Worm (Caenorhabditis elegans) whole organism, young adult: ENCODE measurements around the gene F49C5.9.

Experiments used
- B0336.3 ChIP-seq: fragments of 200-800 bp; sonication (Bioruptor generic); IDR thresholded peaks from 2 replicates; pipeline ENCODE4 v1.3.6; 2022; ENCODE audit warnings: missing genetic modification characterization, missing compliant biosample characterization
- F22D6.2 ChIP-seq: sonication (generic microtip); optimal IDR thresholded peaks from 2 replicates; lab custom pipeline; 2016; ENCODE audit warnings: mild to moderate bottlenecking, missing genetic modification characterization, missing compliant biosample characterization
- F23B12.7 ChIP-seq: sonication (generic microtip); optimal IDR thresholded peaks from 2 replicates; lab custom pipeline; 2017; ENCODE audit warnings: missing genetic modification characterization, mild to moderate bottlenecking, missing compliant biosample characterization, antibody characterized with exemption, moderate library complexity; ENCODE audit not compliant: insufficient read depth
- F49E8.2 ChIP-seq: sonication (generic microtip); optimal IDR thresholded peaks from 3 replicates; lab custom pipeline; 2017; ENCODE audit warnings: missing genetic modification characterization, mild to moderate bottlenecking, missing compliant biosample characterization, antibody characterized with exemption, moderate library complexity; ENCODE audit not compliant: insufficient read depth
- F52B5.7 ChIP-seq: sonication (generic microtip); optimal IDR thresholded peaks from 2 replicates; lab custom pipeline; 2016; ENCODE audit warnings: mild to moderate bottlenecking, missing genetic modification characterization, missing compliant biosample characterization
- F57C9.4 ChIP-seq: sonication (generic microtip); optimal IDR thresholded peaks from 2 replicates; lab custom pipeline; 2017; ENCODE audit warnings: mild to moderate bottlenecking, missing genetic modification characterization, missing compliant biosample characterization
- K12H6.12 ChIP-seq: fragments of 200-800 bp; sonication (Bioruptor generic); optimal IDR thresholded peaks from 2 replicates; lab custom pipeline; 2018; ENCODE audit warnings: mild to moderate bottlenecking, missing genetic modification characterization, missing compliant biosample characterization
- Y56A3A.18 ChIP-seq: fragments of 200-800 bp; sonication (Bioruptor generic); IDR thresholded peaks from 2 replicates; pipeline ENCODE4 v1.3.6; 2022; ENCODE audit warnings: missing genetic modification reagents, missing genetic modification characterization, missing compliant biosample characterization
- Y79H2A.3 ChIP-seq: fragments of 200-800 bp; sonication (Bioruptor generic); conservative IDR thresholded peaks from 2 replicates; pipeline ENCODE4 v1.3.6; 2022; ENCODE audit warnings: missing genetic modification reagents, missing genetic modification characterization, missing compliant biosample characterization
- Y95B8A.8 ChIP-seq: fragments of 200-800 bp; sonication (Bioruptor generic); IDR thresholded peaks from 2 replicates; pipeline ENCODE4 v1.3.6; 2022; ENCODE audit warnings: missing genetic modification reagents, missing genetic modification characterization, missing compliant biosample characterization
- ZK185.1 ChIP-seq: sonication (generic microtip); optimal IDR thresholded peaks from 2 replicates; lab custom pipeline; 2016; ENCODE audit warnings: mild to moderate bottlenecking, missing genetic modification characterization, missing compliant biosample characterization; ENCODE audit not compliant: poor library complexity, severe bottlenecking
- atf-7 ChIP-seq: sonication (generic microtip); optimal IDR thresholded peaks from 2 replicates; lab custom pipeline; 2017; ENCODE audit warnings: mild to moderate bottlenecking, missing genetic modification characterization, missing compliant biosample characterization
- attf-3 ChIP-seq: fragments of 200-800 bp; sonication (Bioruptor generic); conservative IDR thresholded peaks from 2 replicates; pipeline ENCODE4 v1.3.6; 2022; ENCODE audit warnings: missing genetic modification reagents, missing genetic modification characterization, missing compliant biosample characterization
- attf-5 ChIP-seq: fragments of 200-800 bp; sonication (Bioruptor generic); optimal IDR thresholded peaks from 2 replicates; lab custom pipeline; 2018; ENCODE audit warnings: mild to moderate bottlenecking, missing genetic modification characterization, missing compliant biosample characterization
- cebp-1 ChIP-seq, 2 experiments: fragments of 200-800 bp in 1 of 2; sonication (Bioruptor generic) in 1 of 2; sonication (generic microtip) in 1 of 2; IDR thresholded peaks in 1 of 2; optimal IDR thresholded peaks in 1 of 2; 2 replicates each; pipeline versions ENCODE4 v1.3.6 to Lab custom; 2017 to 2022; ENCODE audit warnings: missing compliant biosample characterization in 2 of 2, missing genetic modification characterization in 2 of 2, mild to moderate bottlenecking in 1 of 2, missing genetic modification reagents in 1 of 2, moderate library complexity in 1 of 2
- ceh-27 ChIP-seq: fragments of 200-800 bp; sonication (Bioruptor generic); optimal IDR thresholded peaks from 2 replicates; lab custom pipeline; 2018; ENCODE audit warnings: mild to moderate bottlenecking, missing genetic modification characterization, moderate library complexity, missing compliant biosample characterization
- ceh-40 ChIP-seq: fragments of 200-800 bp; sonication (Bioruptor generic); IDR thresholded peaks from 2 replicates; pipeline ENCODE4 v1.3.6; 2022; ENCODE audit warnings: missing genetic modification characterization, missing compliant biosample characterization
- dox-1 ChIP-seq: fragments of 200-800 bp; sonication (Bioruptor generic); IDR thresholded peaks from 2 replicates; pipeline ENCODE4 v1.3.6; 2022; ENCODE audit warnings: missing genetic modification reagents, missing genetic modification characterization, missing compliant biosample characterization
- dpff-1 ChIP-seq: sonication (generic microtip); optimal IDR thresholded peaks from 2 replicates; lab custom pipeline; 2017; ENCODE audit warnings: mild to moderate bottlenecking, missing genetic modification characterization, missing compliant biosample characterization
- dpl-1 ChIP-seq: fragments of 150-350 bp; optimal IDR thresholded peaks from 2 replicates; lab custom pipeline; 2014; ENCODE audit warnings: missing biosample characterization, missing genetic modification reagents, missing genetic modification characterization
- egl-44 ChIP-seq: fragments of 200-800 bp; sonication (Bioruptor generic); IDR thresholded peaks from 2 replicates; pipeline ENCODE4 v1.3.6; 2022; ENCODE audit warnings: missing genetic modification reagents, missing genetic modification characterization, missing compliant biosample characterization
- ekl-4 ChIP-seq: fragments of 200-800 bp; sonication (Bioruptor generic); IDR thresholded peaks from 2 replicates; pipeline ENCODE4 v1.3.6; 2022; ENCODE audit warnings: missing genetic modification reagents, missing genetic modification characterization, missing compliant biosample characterization
- hlh-26 ChIP-seq: fragments of 200-800 bp; sonication (Bioruptor generic); conservative IDR thresholded peaks from 2 replicates; pipeline ENCODE4 v1.3.6; 2022; ENCODE audit warnings: missing genetic modification reagents, missing genetic modification characterization, missing compliant biosample characterization
- hsf-1 ChIP-seq: fragments of 200-800 bp; sonication (Bioruptor generic); IDR thresholded peaks from 2 replicates; pipeline ENCODE4 v1.3.6; 2022; ENCODE audit warnings: missing genetic modification reagents, missing genetic modification characterization, missing compliant biosample characterization
- let-526 ChIP-seq: fragments of 200-800 bp; sonication (Bioruptor generic); IDR thresholded peaks from 2 replicates; pipeline ENCODE4 v1.3.6; 2022; ENCODE audit warnings: missing genetic modification reagents, missing genetic modification characterization, missing compliant biosample characterization
- let-607 ChIP-seq, 2 experiments: fragments of 200-800 bp in 1 of 2; sonication (Bioruptor generic) in 1 of 2; sonication (generic microtip) in 1 of 2; optimal IDR thresholded peaks; 2 replicates each; lab custom pipeline; 2016 to 2018; ENCODE audit warnings: mild to moderate bottlenecking in 2 of 2, missing compliant biosample characterization in 2 of 2, missing genetic modification characterization in 2 of 2, moderate library complexity in 2 of 2, missing genotype in 1 of 2
- lin-54 ChIP-seq: fragments of 200-800 bp; sonication (Bioruptor generic); optimal IDR thresholded peaks from 2 replicates; lab custom pipeline; 2018; ENCODE audit warnings: mild to moderate bottlenecking, missing genetic modification characterization, missing compliant biosample characterization
- lir-1 ChIP-seq: fragments of 200-800 bp; sonication (Bioruptor generic); conservative IDR thresholded peaks from 2 replicates; pipeline ENCODE4 v1.3.6; 2022; ENCODE audit warnings: missing genetic modification reagents, missing genetic modification characterization, missing compliant biosample characterization
- lsy-27 ChIP-seq: sonication (generic microtip); optimal IDR thresholded peaks from 2 replicates; lab custom pipeline; 2017; ENCODE audit warnings: missing genetic modification characterization, mild to moderate bottlenecking, missing compliant biosample characterization, antibody characterized with exemption, missing genotype, borderline replicate concordance; ENCODE audit not compliant: insufficient read depth
- madf-10 ChIP-seq: sonication (generic microtip); optimal IDR thresholded peaks from 2 replicates; lab custom pipeline; 2016; ENCODE audit warnings: mild to moderate bottlenecking, missing genetic modification characterization, missing compliant biosample characterization
- madf-8 ChIP-seq: fragments of 200-800 bp; sonication (Bioruptor generic); conservative IDR thresholded peaks from 2 replicates; pipeline ENCODE4 v1.3.6; 2022; ENCODE audit warnings: missing genetic modification reagents, missing genetic modification characterization, missing compliant biosample characterization
- mcd-1 ChIP-seq: fragments of 200-800 bp; sonication (Bioruptor generic); IDR thresholded peaks from 2 replicates; pipeline ENCODE4 v1.3.6; 2022; ENCODE audit warnings: missing genetic modification reagents, missing genetic modification characterization, missing compliant biosample characterization
- nfya-1 ChIP-seq: sonication (generic microtip); optimal IDR thresholded peaks from 2 replicates; lab custom pipeline; 2017; ENCODE audit warnings: antibody characterized with exemption, missing compliant biosample characterization, missing genetic modification characterization, borderline replicate concordance; ENCODE audit not compliant: insufficient read depth
- nhr-90 ChIP-seq: sonication (generic microtip); optimal IDR thresholded peaks from 2 replicates; lab custom pipeline; 2016; ENCODE audit warnings: missing genotype, mild to moderate bottlenecking, missing genetic modification characterization, missing compliant biosample characterization
- rpc-1 ChIP-seq, 2 experiments: fragments of 150-350 bp in 1 of 2; sonication (generic microtip) in 1 of 2; optimal IDR thresholded peaks; 2 replicates each; lab custom pipeline; 2014 to 2018; ENCODE audit warnings: missing biosample characterization in 1 of 2, missing genetic modification characterization in 1 of 2, missing genetic modification reagents in 1 of 2, missing genotype in 1 of 2
- snpc-1.3 ChIP-seq: sonication (generic microtip); optimal IDR thresholded peaks from 2 replicates; lab custom pipeline; 2017; ENCODE audit warnings: missing genetic modification characterization, mild to moderate bottlenecking, missing compliant biosample characterization, antibody characterized with exemption, moderate library complexity, missing genotype, missing genetic modification reagents; ENCODE audit not compliant: insufficient read depth
- snpc-4 ChIP-seq, 5 experiments: fragments of 150-350 bp in 1 of 5; sonication (generic microtip) in 4 of 5; optimal IDR thresholded peaks; 2 replicates each; lab custom pipeline; 2014 to 2018; ENCODE audit warnings: missing genetic modification characterization in 5 of 5, missing biosample characterization in 3 of 5, antibody characterized with exemption in 2 of 5, mild to moderate bottlenecking in 2 of 5, missing compliant biosample characterization in 2 of 5, missing genotype in 2 of 5, moderate library complexity in 2 of 5, missing genetic modification reagents in 1 of 5
- tbp1 ChIP-seq: fragments of 200-800 bp; sonication (Bioruptor generic); optimal IDR thresholded peaks from 2 replicates; lab custom pipeline; 2018; ENCODE audit warnings: mild to moderate bottlenecking, missing genetic modification characterization, missing compliant biosample characterization
- tlf-1 ChIP-seq: fragments of 200-800 bp; sonication (Bioruptor generic); optimal IDR thresholded peaks from 2 replicates; lab custom pipeline; 2018; ENCODE audit warnings: mild to moderate bottlenecking, missing genetic modification characterization, missing compliant biosample characterization
- unc-62 ChIP-seq: fragments of 150-350 bp; optimal IDR thresholded peaks from 2 replicates; lab custom pipeline; 2014; ENCODE audit warnings: missing biosample characterization, missing genetic modification reagents, missing genetic modification characterization
- zim-3 ChIP-seq: sonication (generic microtip); optimal IDR thresholded peaks from 2 replicates; lab custom pipeline; 2017; ENCODE audit warnings: mild to moderate bottlenecking, missing genetic modification characterization, moderate library complexity, missing compliant biosample characterization
- ztf-18 ChIP-seq: sonication (generic microtip); optimal IDR thresholded peaks from 2 replicates; lab custom pipeline; 2016; ENCODE audit warnings: missing genotype, mild to moderate bottlenecking, missing genetic modification characterization, missing compliant biosample characterization
- ztf-22 ChIP-seq: fragments of 200-800 bp; sonication (Bioruptor generic); optimal IDR thresholded peaks from 2 replicates; lab custom pipeline; 2018; ENCODE audit warnings: mild to moderate bottlenecking, missing genetic modification characterization, moderate library complexity, missing compliant biosample characterization
- ztf-26 ChIP-seq: sonication (generic microtip); optimal IDR thresholded peaks from 2 replicates; lab custom pipeline; 2017; ENCODE audit warnings: missing genetic modification characterization, missing compliant biosample characterization
- ztf-3 ChIP-seq: fragments of 200-800 bp; sonication (Bioruptor generic); optimal IDR thresholded peaks from 2 replicates; lab custom pipeline; 2018; ENCODE audit warnings: mild to moderate bottlenecking, missing genetic modification characterization, missing compliant biosample characterization

F49C5.9 gene

DNA sequence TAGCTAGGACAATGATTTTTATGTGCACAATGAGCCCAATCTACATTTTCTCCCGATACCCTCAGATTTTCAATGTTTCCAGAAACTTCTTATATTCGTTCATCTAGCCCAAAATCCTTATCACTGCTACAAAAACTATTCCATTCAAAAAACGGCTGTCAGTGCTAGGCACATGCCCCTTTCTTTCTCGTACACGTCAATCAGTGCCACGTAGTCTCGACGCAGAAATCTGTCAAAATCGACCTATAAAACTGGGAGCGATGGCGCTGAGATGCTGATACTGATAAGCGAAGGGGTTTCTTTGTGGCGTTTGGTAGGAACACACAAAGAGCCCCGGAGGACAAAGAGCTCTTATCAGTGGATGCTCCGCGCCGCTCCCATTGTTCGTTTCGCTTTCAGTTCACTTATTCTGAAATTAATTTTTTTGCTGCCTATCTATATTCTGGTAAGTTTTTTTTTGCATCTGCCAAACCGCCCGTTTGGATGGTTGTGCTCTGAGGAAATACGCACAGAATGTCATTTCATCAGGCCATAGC is 25.6 kb downstream of the F49C5.9 start, which contains the start of gene srh-70 (continued):
- peak; percentile 1 for TF ChIP-seq ztf-18 (tag; lab: Kevin White, UChicago)
- TF ChIP-seq unc-62 (GFP tag; lab: Kevin White, UChicago), result peak; percentile 99
- no peak for TF ChIP-seq madf-8 (GFP tag; lab: Robert Waterston, UW)
- no peak for TF ChIP-seq snpc-1.3 (tag; lab: Kevin White, UChicago)
- TF ChIP-seq ekl-4 (GFP tag; lab: Robert Waterston, UW), result 0 out of 2 replicates have a peak, but pooled peaks have one; percentile 8
- peak; percentile 12 for TF ChIP-seq ztf-22 (GFP tag; lab: Kevin White, UChicago)
- no peak for TF ChIP-seq F49E8.2 (tag; lab: Kevin White, UChicago)
- TF ChIP-seq B0336.3 (GFP tag; lab: Robert Waterston, UW), result peak; percentile 80
- TF ChIP-seq Y95B8A.8 (GFP tag; lab: Robert Waterston, UW), result no peak; the same call in 1 of the 2 replicates
- TF ChIP-seq ceh-40, result no peak
- TF ChIP-seq ztf-3 (GFP tag; lab: Kevin White, UChicago), result no peak
- 0 out of 2 replicates have a peak, but pooled peaks have one; percentile 29 for TF ChIP-seq Y56A3A.18 (GFP tag; lab: Robert Waterston, UW)
- no peak for TF ChIP-seq dpl-1
- TF ChIP-seq Y79H2A.3 (GFP tag; lab: Robert Waterston, UW), result no peak
- TF ChIP-seq hlh-26 (GFP tag; lab: Robert Waterston, UW), result no peak
- no peak for TF ChIP-seq zim-3
- TF ChIP-seq let-607 (tag; optimal IDR thresholded peaks at IDR 0.05; lab: Kevin White, UChicago), result peak; percentile 99
- peak; percentile 5 for TF ChIP-seq F23B12.7 (tag; lab: Kevin White, UChicago)
- TF ChIP-seq egl-44 (GFP tag; lab: Robert Waterston, UW), result peak; percentile 37; the same call in 1 of the 2 replicates
- no peak for TF ChIP-seq lsy-27 (tag; lab: Kevin White, UChicago)
- TF ChIP-seq K12H6.12 (tag; lab: Kevin White, UChicago), result no peak
- peak; percentile 60 for TF ChIP-seq mcd-1
- TF ChIP-seq tlf-1 (GFP tag; lab: Kevin White, UChicago), result peak; percentile 79
- TF ChIP-seq rpc-1 (optimal IDR thresholded peaks at IDR 0.05; lab: Kevin White, UChicago), result no peak
- TF ChIP-seq rpc-1 (tag; optimal IDR thresholded peaks at IDR 0.05; lab: Kevin White, UChicago), result no peak
- TF ChIP-seq madf-10 (tag; lab: Kevin White, UChicago), result peak; percentile 6
- TF ChIP-seq let-526 (GFP tag; lab: Robert Waterston, UW), result 0 out of 2 replicates have a peak, but pooled peaks have one; percentile 21
- no peak for TF ChIP-seq ceh-27 (GFP tag; lab: Kevin White, UChicago)
- peak; percentile 73 for TF ChIP-seq nhr-90 (tag; lab: Kevin White, UChicago)
- no peak for TF ChIP-seq ztf-26 (tag; lab: Kevin White, UChicago)
- peak; percentile 24 for TF ChIP-seq attf-5 (GFP tag; lab: Kevin White, UChicago)
- peak; percentile 46 for TF ChIP-seq ZK185.1 (tag; lab: Kevin White, UChicago)
- no peak for TF ChIP-seq F52B5.7 (tag; lab: Kevin White, UChicago)
- no peak for TF ChIP-seq snpc-4 (GFP tag; optimal IDR thresholded peaks at IDR 0.05; lab: Kevin White, UChicago)
- peak in 2 of 4 experiments; percentile 22 to 29 for TF ChIP-seq snpc-4 (tag; optimal IDR thresholded peaks at IDR 0.05; lab: Kevin White, UChicago)
- TF ChIP-seq lir-1 (GFP tag; lab: Robert Waterston, UW), result no peak
- TF ChIP-seq nfya-1 (tag; lab: Kevin White, UChicago), result no peak
- no peak for TF ChIP-seq dpff-1 (tag; lab: Kevin White, UChicago)
- no peak for TF ChIP-seq F22D6.2 (tag; lab: Kevin White, UChicago)
- TF ChIP-seq hsf-1 (GFP tag; lab: Robert Waterston, UW), result peak; percentile 59; the same call in 1 of the 2 replicates
- TF ChIP-seq attf-3 (GFP tag; lab: Robert Waterston, UW), result no peak
- TF ChIP-seq cebp-1 (GFP tag; IDR thresholded peaks at IDR 0.05; lab: Robert Waterston, UW), result no peak
- peak; percentile 7 for TF ChIP-seq cebp-1 (tag; optimal IDR thresholded peaks at IDR 0.05; lab: Kevin White, UChicago)
- TF ChIP-seq atf-7 (tag; lab: Kevin White, UChicago), result peak; percentile 83
- no peak for TF ChIP-seq F57C9.4 (tag; lab: Kevin White, UChicago)
- peak; percentile 58 for TF ChIP-seq lin-54
- peak; percentile 57 for TF ChIP-seq tbp1 (GFP tag; lab: Kevin White, UChicago)
- TF ChIP-seq dox-1 (GFP tag; lab: Robert Waterston, UW), result peak; percentile 79
